Fruit fly (Drosophila melanogaster): ENCODE measurements around the gene Polr2J.

dm6 chr2L:17385221-17385529 is 25.0 kb downstream of the Polr2J start:
- TF ChIP-seq CG8478 (optimal IDR thresholded peaks at IDR 0.05) (no peak), CTCF (optimal IDR thresholded peaks at IDR 0.05) (no peak)
